Worm (Caenorhabditis elegans) whole organism, late embryonic: Measurements from ENCODE around the gene rfl-1.

ENCODE experiments used
- C38D4.7 ChIP-seq: fragments of 200-800 bp; sonication (Bioruptor generic); optimal IDR thresholded peaks from 2 replicates; lab custom pipeline; 2018; ENCODE audit warnings: mild to moderate bottlenecking, missing genetic modification characterization, moderate library complexity, missing compliant biosample characterization
- F13H6.1 ChIP-seq: sonication (generic microtip); optimal IDR thresholded peaks from 2 replicates; lab custom pipeline; 2016; ENCODE audit warnings: missing genetic modification characterization, missing compliant biosample characterization
- K09A11.1 ChIP-seq: sonication (generic microtip); optimal IDR thresholded peaks from 2 replicates; lab custom pipeline; 2017; ENCODE audit warnings: antibody characterized with exemption, mild to moderate bottlenecking, missing genetic modification characterization, missing compliant biosample characterization; ENCODE audit not compliant: insufficient read depth
- T23F11.4 ChIP-seq: fragments of 200-800 bp; sonication (Bioruptor generic); optimal IDR thresholded peaks from 2 replicates; lab custom pipeline; 2018; ENCODE audit warnings: mild to moderate bottlenecking, missing genetic modification characterization, missing compliant biosample characterization
- ahr-1 ChIP-seq: sonication (generic microtip); optimal IDR thresholded peaks from 2 replicates; lab custom pipeline; 2016; ENCODE audit warnings: missing genetic modification characterization, missing compliant biosample characterization
- ama-1 ChIP-seq: fragments of 150-350 bp; optimal IDR thresholded peaks from 2 replicates; lab custom pipeline; 2014
- ceh-14 ChIP-seq: sonication (generic microtip); optimal IDR thresholded peaks from 2 replicates; lab custom pipeline; 2016; ENCODE audit warnings: missing genotype, missing genetic modification characterization, missing compliant biosample characterization
- ceh-18 ChIP-seq: sonication (generic microtip); optimal IDR thresholded peaks from 2 replicates; lab custom pipeline; 2016; ENCODE audit warnings: missing genetic modification characterization, missing compliant biosample characterization
- ceh-19 ChIP-seq: fragments of 200-800 bp; sonication (Bioruptor generic); optimal IDR thresholded peaks from 2 replicates; lab custom pipeline; 2018; ENCODE audit warnings: mild to moderate bottlenecking, missing genetic modification characterization, missing compliant biosample characterization
- ceh-22 ChIP-seq: sonication (generic microtip); optimal IDR thresholded peaks from 2 replicates; lab custom pipeline; 2017; ENCODE audit warnings: missing biosample characterization, missing genetic modification characterization
- ceh-30 ChIP-seq: fragments of 150-350 bp; optimal IDR thresholded peaks from 2 replicates; lab custom pipeline; 2014; ENCODE audit warnings: missing biosample characterization, missing genetic modification characterization
- ceh-31 ChIP-seq: sonication (generic microtip); optimal IDR thresholded peaks from 2 replicates; lab custom pipeline; 2016; ENCODE audit warnings: missing genetic modification characterization, missing compliant biosample characterization
- ceh-6 ChIP-seq: fragments of 200-800 bp; sonication (Bioruptor generic); optimal IDR thresholded peaks from 2 replicates; lab custom pipeline; 2018; ENCODE audit warnings: mild to moderate bottlenecking, missing genetic modification characterization, missing compliant biosample characterization
- che-1 ChIP-seq: sonication (generic microtip); optimal IDR thresholded peaks from 2 replicates; lab custom pipeline; 2016; ENCODE audit warnings: mild to moderate bottlenecking, missing genetic modification characterization, missing compliant biosample characterization
- dmd-4 ChIP-seq: sonication (generic microtip); optimal IDR thresholded peaks from 2 replicates; lab custom pipeline; 2016; ENCODE audit warnings: borderline replicate concordance, missing genetic modification characterization, missing compliant biosample characterization
- elt-4 ChIP-seq: sonication (generic microtip); optimal IDR thresholded peaks from 2 replicates; lab custom pipeline; 2016; ENCODE audit warnings: missing genetic modification characterization, missing compliant biosample characterization
- fkh-10 ChIP-seq: fragments of 150-350 bp; optimal IDR thresholded peaks from 2 replicates; lab custom pipeline; 2014; ENCODE audit warnings: missing biosample characterization, missing genetic modification reagents, missing genetic modification characterization
- gmeb-2 ChIP-seq: sonication (generic microtip); optimal IDR thresholded peaks from 2 replicates; lab custom pipeline; 2016; ENCODE audit warnings: missing genetic modification characterization, inconsistent platforms, missing compliant biosample characterization
- hlh-13 ChIP-seq: fragments of 200-800 bp; sonication (Bioruptor generic); optimal IDR thresholded peaks from 2 replicates; lab custom pipeline; 2018; ENCODE audit warnings: mild to moderate bottlenecking, missing genetic modification characterization, missing compliant biosample characterization
- hlh-8 ChIP-seq: sonication (generic microtip); optimal IDR thresholded peaks from 2 replicates; lab custom pipeline; 2016; ENCODE audit warnings: missing genotype, missing genetic modification characterization, missing compliant biosample characterization
- nfya-1 ChIP-seq: sonication (generic microtip); optimal IDR thresholded peaks from 2 replicates; lab custom pipeline; 2017; ENCODE audit warnings: missing genetic modification characterization, mild to moderate bottlenecking, missing compliant biosample characterization, antibody characterized with exemption, moderate library complexity
- nhr-232 ChIP-seq: sonication (generic microtip); optimal IDR thresholded peaks from 2 replicates; lab custom pipeline; 2016; ENCODE audit warnings: missing genetic modification characterization, missing compliant biosample characterization
- npax-4 ChIP-seq: sonication (generic microtip); optimal IDR thresholded peaks from 2 replicates; lab custom pipeline; 2016; ENCODE audit warnings: missing genetic modification characterization, missing compliant biosample characterization
- pha-4 ChIP-seq: fragments of 150-350 bp; optimal IDR thresholded peaks from 2 replicates; lab custom pipeline; 2018; ENCODE audit warnings: missing biosample characterization, missing genetic modification reagents, missing genetic modification characterization
- pqm-1 ChIP-seq: sonication (generic microtip); optimal IDR thresholded peaks from 2 replicates; lab custom pipeline; 2016; ENCODE audit warnings: missing genetic modification characterization, missing compliant biosample characterization
- pros-1 ChIP-seq: fragments of 150-350 bp; optimal IDR thresholded peaks from 2 replicates; lab custom pipeline; 2014; ENCODE audit warnings: missing biosample characterization, missing genetic modification reagents, missing genetic modification characterization
- rnt-1 ChIP-seq: sonication (generic microtip); optimal IDR thresholded peaks from 2 replicates; lab custom pipeline; 2016; ENCODE audit warnings: missing genetic modification characterization, missing compliant biosample characterization
- sdc-2 ChIP-seq: sonication (generic microtip); optimal IDR thresholded peaks from 2 replicates; lab custom pipeline; 2016; ENCODE audit warnings: missing genotype, missing genetic modification characterization, missing compliant biosample characterization
- sox-2 ChIP-seq: fragments of 200-800 bp; sonication (Bioruptor generic); IDR thresholded peaks from 2 replicates; pipeline ENCODE4 v1.3.6; 2022; ENCODE audit warnings: missing genetic modification reagents, missing genetic modification characterization, missing compliant biosample characterization
- sox-4 ChIP-seq: sonication (generic microtip); optimal IDR thresholded peaks from 2 replicates; lab custom pipeline; 2017; ENCODE audit warnings: mild to moderate bottlenecking, missing genetic modification characterization, inconsistent platforms, missing compliant biosample characterization
- syd-9 ChIP-seq: sonication (generic microtip); optimal IDR thresholded peaks from 2 replicates; lab custom pipeline; 2016; ENCODE audit warnings: mild to moderate bottlenecking, missing genetic modification characterization, moderate library complexity, missing compliant biosample characterization
- unc-3 ChIP-seq, 2 experiments: fragments of 200-800 bp in 1 of 2; sonication (Bioruptor generic) in 1 of 2; sonication (generic microtip) in 1 of 2; conservative IDR thresholded peaks in 1 of 2; optimal IDR thresholded peaks in 1 of 2; 2 replicates each; pipeline versions ENCODE4 v1.3.6 to Lab custom; 2016 to 2022; ENCODE audit warnings: missing compliant biosample characterization in 2 of 2, missing genetic modification characterization in 2 of 2, missing genetic modification reagents in 1 of 2
- unc-86 ChIP-seq: sonication (generic microtip); optimal IDR thresholded peaks from 2 replicates; lab custom pipeline; 2016; ENCODE audit warnings: missing genetic modification characterization, missing compliant biosample characterization
- zip-5 ChIP-seq: sonication (generic microtip); optimal IDR thresholded peaks from 2 replicates; lab custom pipeline; 2016; ENCODE audit warnings: missing genetic modification characterization, missing compliant biosample characterization

Gene rfl-1

ce11 chrIII:7064185-7064584, 43.2 kb downstream of the rfl-1 start, which contains the start of gene R01H2.4 (continued):
- TF ChIP-seq elt-4 (tag; lab: Kevin White, UChicago) = no peak
- TF ChIP-seq fkh-10 (GFP tag; lab: Kevin White, UChicago) = no peak

ce11 chrIII:7067385-7067896, 46.4 kb downstream of the rfl-1 start, which contains the start of gene ger-1:
TSS of gene ger-1 (minus strand) at chrIII:7067477.
- TF ChIP-seq pros-1 (tag; lab: Kevin White, UChicago) = no peak
- no peak for TF ChIP-seq gmeb-2 (tag; lab: Kevin White, UChicago)
- TF ChIP-seq C38D4.7 (GFP tag; lab: Kevin White, UChicago) = no peak
- no peak for TF ChIP-seq ceh-22 (tag; lab: Kevin White, UChicago)
- TF ChIP-seq ahr-1 (tag; lab: Kevin White, UChicago) = no peak
- TF ChIP-seq syd-9 (tag; lab: Kevin White, UChicago) = no peak
- no peak for TF ChIP-seq dmd-4 (tag; lab: Kevin White, UChicago)
- TF ChIP-seq K09A11.1 (tag; lab: Kevin White, UChicago) = no peak
- no peak for TF ChIP-seq ama-1 (lab: Kevin White, UChicago)
- no peak for TF ChIP-seq hlh-13
- TF ChIP-seq sox-4 (tag; lab: Kevin White, UChicago) = no peak
- TF ChIP-seq pqm-1 (tag; lab: Kevin White, UChicago) = no peak
- TF ChIP-seq ceh-31 (tag; lab: Kevin White, UChicago) = no peak
- TF ChIP-seq, all 69 proteins: peak for 0

ce11 chrIII:7068520-7069113, 47.6 kb downstream of the rfl-1 start, which contains the start of the genes ubc-18 and R01H2.8:
TSS of gene ubc-18 (minus strand) at chrIII:7068570.
TSS of gene R01H2.8 (plus strand) at chrIII:7069063.
- peak; percentile 38 for TF ChIP-seq nfya-1 (tag; lab: Kevin White, UChicago)
- no peak for TF ChIP-seq ceh-6 (GFP tag; lab: Kevin White, UChicago)
- TF ChIP-seq, all 69 proteins: peak for 1

- TF ChIP-seq nhr-232 = no peak
- no peak for TF ChIP-seq hlh-8 (tag; lab: Kevin White, UChicago)
- no peak for TF ChIP-seq pha-4 (tag; lab: Kevin White, UChicago)
- no peak for TF ChIP-seq ceh-18 (tag; lab: Kevin White, UChicago)
- TF ChIP-seq rnt-1 = no peak
- no peak for TF ChIP-seq T23F11.4 (GFP tag; lab: Kevin White, UChicago)
- no peak for TF ChIP-seq sox-2 (GFP tag; lab: Robert Waterston, UW)
- no peak for TF ChIP-seq ceh-19 (GFP tag; lab: Kevin White, UChicago)
- no peak for TF ChIP-seq ceh-30 (tag; lab: Kevin White, UChicago)
- TF ChIP-seq unc-86 (tag; lab: Kevin White, UChicago) = no peak
- TF ChIP-seq che-1 = no peak
- no peak for TF ChIP-seq sdc-2 (tag; lab: Kevin White, UChicago)
- TF ChIP-seq ceh-14 = no peak
- no peak for TF ChIP-seq unc-3 (GFP tag; conservative IDR thresholded peaks at IDR 0.05; lab: Robert Waterston, UW)
- no peak for TF ChIP-seq unc-3 (tag; optimal IDR thresholded peaks at IDR 0.05; lab: Kevin White, UChicago)
- TF ChIP-seq F13H6.1 (tag; lab: Kevin White, UChicago) = no peak
- no peak for TF ChIP-seq npax-4 (tag; lab: Kevin White, UChicago)
Measured at ce11 chrIII:7069981-7070380, 49.0 kb downstream of the rfl-1 start, which contains the start of gene tmem-17. TSS of gene tmem-17 (plus strand) at chrIII:7070281.

ce11 chrIII:7072452-7072851, 51.4 kb downstream of the rfl-1 start, which contains the start of gene lin-37:
TSS of gene lin-37 (minus strand) at chrIII:7072552.
- TF ChIP-seq nfya-1 (tag; lab: Kevin White, UChicago) = no peak
- no peak for TF ChIP-seq ama-1 (lab: Kevin White, UChicago)
- no peak for TF ChIP-seq zip-5 (tag; lab: Kevin White, UChicago)
